Fruit fly (Drosophila melanogaster) Kc167 (cell line): ENCODE measurements around the gene tim.

ENCODE experiments used
- h ChIP-seq: fragments of >200 bp; optimal IDR thresholded peaks from 3 replicates; lab custom pipeline; 2018; ENCODE audit warnings: missing external identifiers
- psq ChIP-seq: fragments of >200 bp; optimal IDR thresholded peaks from 2 replicates; lab custom pipeline; 2017; ENCODE audit warnings: missing external identifiers
- ttk ChIP-seq: sonication (Bioruptor generic); optimal IDR thresholded peaks from 2 replicates; lab custom pipeline; 2017; ENCODE audit warnings: missing external identifiers

DNA sequence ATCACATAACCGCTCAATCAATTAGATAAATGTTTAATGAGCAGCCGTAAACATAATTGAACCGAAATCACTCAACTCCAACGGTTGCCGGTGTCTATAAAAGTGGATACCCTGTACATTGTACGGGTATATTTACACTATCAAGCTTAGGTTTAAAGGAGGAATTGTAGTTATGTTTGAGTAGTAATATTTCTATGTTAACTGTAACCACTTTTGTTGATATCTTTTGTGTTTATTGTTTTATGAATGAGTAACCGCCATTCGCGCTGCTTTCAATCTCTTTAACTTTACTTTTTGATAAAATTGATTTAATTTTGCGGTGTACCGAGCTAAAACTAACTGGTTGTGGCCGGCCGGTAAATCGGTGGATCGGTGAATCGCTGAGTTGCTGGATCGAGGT is 25.9 kb downstream of the tim start:
- TF ChIP-seq psq (lab: Kevin White, UChicago) (no peak), ttk (no peak), h (no peak)
